Fruit fly (Drosophila melanogaster): ENCODE measurements around the gene Utx.
A peak's percentile ranks its signal among the peaks of the same experiment; 100 is the strongest.

Utx gene

dm6 chr2L:10315888-10316287 lies 37.3 kb upstream of the Utx start:
- TF ChIP-seq lola (GFP tag; optimal IDR thresholded peaks at IDR 0.05) (no peak), dl (GFP tag; optimal IDR thresholded peaks at IDR 0.05; ENCODE audit: insufficient read depth in 1 of 2, partially characterized antibody in 2 of 2) (no peak), CG32264 (GFP tag; optimal IDR thresholded peaks at IDR 0.05) (no peak), h (GFP tag; optimal IDR thresholded peaks at IDR 0.05) (no peak), ey (GFP tag; optimal IDR thresholded peaks at IDR 0.05) (no peak), fru (GFP tag; optimal IDR thresholded peaks at IDR 0.05) (no peak), br (GFP tag; optimal IDR thresholded peaks at IDR 0.05) (no peak), Hnf4 (GFP tag; optimal IDR thresholded peaks at IDR 0.05) (no peak), rgr (GFP tag; optimal IDR thresholded peaks at IDR 0.05) (no peak), foxo (GFP tag; optimal IDR thresholded peaks at IDR 0.05) (no peak), Rel (GFP tag; optimal IDR thresholded peaks at IDR 0.05) (no peak), Rel (tag; optimal IDR thresholded peaks at IDR 0.05) (no peak), Myc (optimal IDR thresholded peaks at IDR 0.05) (no peak), CrebA (GFP tag; optimal IDR thresholded peaks at IDR 0.05; ENCODE audit: borderline replicate concordance) (no peak), woc (GFP tag; optimal IDR thresholded peaks at IDR 0.05) (no peak), Sp1 (GFP tag; optimal IDR thresholded peaks at IDR 0.05) (no peak), usp (GFP tag; optimal IDR thresholded peaks at IDR 0.05) (no peak), Vsx2 (GFP tag; optimal IDR thresholded peaks at IDR 0.05; ENCODE audit: partially characterized antibody) (no peak)

- TF ChIP-seq CrebA (GFP tag; optimal IDR thresholded peaks at IDR 0.05; ENCODE audit: borderline replicate concordance) (no peak), Hnf4 (GFP tag; optimal IDR thresholded peaks at IDR 0.05) (no peak), tai (GFP tag; optimal IDR thresholded peaks at IDR 0.05) (no peak), woc (GFP tag; optimal IDR thresholded peaks at IDR 0.05) (peak; percentile 69), dsf (GFP tag; optimal IDR thresholded peaks at IDR 0.05; ENCODE audit: borderline replicate concordance) (no peak), Dif (GFP tag; optimal IDR thresholded peaks at IDR 0.05; ENCODE audit: partially characterized antibody) (no peak), Jra (GFP tag; optimal IDR thresholded peaks at IDR 0.05) (no peak), br (GFP tag; optimal IDR thresholded peaks at IDR 0.05) (no peak), ey (GFP tag; optimal IDR thresholded peaks at IDR 0.05) (no peak), Myc (optimal IDR thresholded peaks at IDR 0.05) (no peak), dmrt93B (GFP tag; optimal IDR thresholded peaks at IDR 0.05) (no peak), GATAd (GFP tag; optimal IDR thresholded peaks at IDR 0.05) (no peak), HLH106 (tag; optimal IDR thresholded peaks at IDR 0.05) (peak; percentile 8)
These were observed 36.0 kb upstream of the Utx start, which contains the start of the genes Usp14 and CG4972 for dm6 chr2L:10314327-10315210. Gene Usp14, minus strand, starts transcription at chr2L:10314396. Gene CG4972, plus strand, starts transcription at chr2L:10314792.

- TF ChIP-seq brk (GFP tag; optimal IDR thresholded peaks at IDR 0.05) (no peak), dmrt93B (GFP tag; optimal IDR thresholded peaks at IDR 0.05) (no peak), GATAd (GFP tag; optimal IDR thresholded peaks at IDR 0.05) (no peak), foxo (GFP tag; optimal IDR thresholded peaks at IDR 0.05) (no peak), lola (GFP tag; optimal IDR thresholded peaks at IDR 0.05) (no peak), Dfd (GFP tag; optimal IDR thresholded peaks at IDR 0.05) (no peak), Hr83 (GFP tag; optimal IDR thresholded peaks at IDR 0.05; ENCODE audit: poor library complexity, severe bottlenecking) (no peak), Myc (optimal IDR thresholded peaks at IDR 0.05) (peak; percentile 10), Jra (GFP tag; optimal IDR thresholded peaks at IDR 0.05) (no peak), pan (optimal IDR thresholded peaks at IDR 0.05) (no peak), ey (GFP tag; optimal IDR thresholded peaks at IDR 0.05) (no peak), h (GFP tag; optimal IDR thresholded peaks at IDR 0.05) (no peak), Sp1 (GFP tag; optimal IDR thresholded peaks at IDR 0.05) (no peak), tai (GFP tag; optimal IDR thresholded peaks at IDR 0.05) (peak; percentile 1), Vsx2 (GFP tag; optimal IDR thresholded peaks at IDR 0.05; ENCODE audit: partially characterized antibody) (no peak), OdsH (GFP tag; optimal IDR thresholded peaks at IDR 0.05) (no peak), Rel (GFP tag; optimal IDR thresholded peaks at IDR 0.05) (no peak), Rel (tag; optimal IDR thresholded peaks at IDR 0.05) (no peak), sage (GFP tag; optimal IDR thresholded peaks at IDR 0.05) (peak; percentile 47)
These were observed 33.2 kb upstream of the Utx start for dm6 chr2L:10311822-10312221.

Data from whole organism, wandering third instar larva.